Worm (Caenorhabditis elegans) whole organism, L1 larva: ENCODE data around the gene ZK1236.1.
A peak's percentile ranks its signal among the peaks of the same experiment; 100 is the strongest.

ENCODE experiments used
- F16B12.6 ChIP-seq: fragments of 150-350 bp; optimal IDR thresholded peaks from 2 replicates; lab custom pipeline; 2014; ENCODE audit warnings: missing biosample characterization, missing genetic modification characterization
- aha-1 ChIP-seq: fragments of 150-350 bp; optimal IDR thresholded peaks from 2 replicates; lab custom pipeline; 2014; ENCODE audit warnings: missing biosample characterization, missing genetic modification characterization
- aly-2 ChIP-seq: fragments of 150-350 bp; optimal IDR thresholded peaks from 2 replicates; lab custom pipeline; 2014; ENCODE audit warnings: missing biosample characterization, missing genetic modification characterization
- blmp-1 ChIP-seq: fragments of 150-350 bp; optimal IDR thresholded peaks from 2 replicates; lab custom pipeline; 2014; ENCODE audit warnings: missing biosample characterization, missing genetic modification characterization
- ceh-63 ChIP-seq: fragments of 200-800 bp; sonication (Bioruptor generic); optimal IDR thresholded peaks from 2 replicates; lab custom pipeline; 2018; ENCODE audit warnings: mild to moderate bottlenecking, missing genetic modification characterization, missing compliant biosample characterization
- ceh-8 ChIP-seq: fragments of 200-800 bp; sonication (Bioruptor generic); optimal IDR thresholded peaks from 2 replicates; lab custom pipeline; 2018; ENCODE audit warnings: mild to moderate bottlenecking, missing genetic modification characterization, moderate library complexity, missing compliant biosample characterization
- ceh-82 ChIP-seq, 3 experiments: fragments of 150-350 bp in 1 of 3; sonication (generic microtip) in 2 of 3; optimal IDR thresholded peaks; 2 replicates each; lab custom pipeline; 2014 to 2017; ENCODE audit warnings: missing biosample characterization in 3 of 3, missing genetic modification characterization in 3 of 3
- ceh-88 ChIP-seq: fragments of 200-800 bp; sonication (Bioruptor generic); IDR thresholded peaks from 2 replicates; pipeline ENCODE4 v1.3.6; 2022; ENCODE audit warnings: missing genetic modification characterization, missing compliant biosample characterization
- ceh-90 ChIP-seq: sonication (generic microtip); optimal IDR thresholded peaks from 2 replicates; lab custom pipeline; 2016; ENCODE audit warnings: missing genetic modification characterization, missing compliant biosample characterization
- ces-1 ChIP-seq: fragments of 150-350 bp; optimal IDR thresholded peaks from 2 replicates; lab custom pipeline; 2014; ENCODE audit warnings: missing biosample characterization, missing genetic modification reagents, missing genetic modification characterization
- dpl-1 ChIP-seq, 3 experiments: fragments of 150-350 bp in 2 of 3; sonication (generic microtip) in 1 of 3; optimal IDR thresholded peaks; 2 replicates each; lab custom pipeline; 2014 to 2017; ENCODE audit warnings: missing biosample characterization in 3 of 3, missing genetic modification characterization in 3 of 3, missing genetic modification reagents in 3 of 3
- dsc-1 ChIP-seq: sonication (generic microtip); optimal IDR thresholded peaks from 2 replicates; lab custom pipeline; 2016; ENCODE audit warnings: mild to moderate bottlenecking, missing genetic modification characterization, missing compliant biosample characterization
- efl-3 ChIP-seq: fragments of 200-800 bp; sonication (Bioruptor generic); optimal IDR thresholded peaks from 2 replicates; lab custom pipeline; 2018; ENCODE audit warnings: mild to moderate bottlenecking, missing genetic modification characterization, missing compliant biosample characterization
- egl-13 ChIP-seq: sonication (generic microtip); optimal IDR thresholded peaks from 2 replicates; lab custom pipeline; 2016; ENCODE audit warnings: missing genotype, missing genetic modification reagents, missing genetic modification characterization, missing compliant biosample characterization
- elt-2 ChIP-seq: sonication (generic microtip); optimal IDR thresholded peaks from 2 replicates; lab custom pipeline; 2016; ENCODE audit warnings: missing genetic modification characterization, mild to moderate bottlenecking, inconsistent platforms, missing compliant biosample characterization, missing genetic modification reagents
- fkh-8 ChIP-seq: sonication (generic microtip); optimal IDR thresholded peaks from 2 replicates; lab custom pipeline; 2016; ENCODE audit warnings: mild to moderate bottlenecking, missing genetic modification characterization, missing compliant biosample characterization
- fos-1 ChIP-seq: fragments of 150-350 bp; optimal IDR thresholded peaks from 2 replicates; lab custom pipeline; 2014; ENCODE audit warnings: missing biosample characterization, missing genetic modification characterization
- hlh-4 ChIP-seq: sonication (generic microtip); optimal IDR thresholded peaks from 2 replicates; lab custom pipeline; 2016; ENCODE audit warnings: mild to moderate bottlenecking, missing genetic modification characterization, missing compliant biosample characterization
- irx-1 ChIP-seq: sonication (generic microtip); optimal IDR thresholded peaks from 2 replicates; lab custom pipeline; 2016; ENCODE audit warnings: missing genetic modification characterization, missing compliant biosample characterization
- isw-1 ChIP-seq: fragments of 200-800 bp; sonication (Bioruptor generic); IDR thresholded peaks from 2 replicates; pipeline ENCODE4 v1.3.6; 2022; ENCODE audit warnings: missing genetic modification characterization, missing compliant biosample characterization
- jun-1 ChIP-seq: fragments of 150-350 bp; optimal IDR thresholded peaks from 2 replicates; lab custom pipeline; 2014; ENCODE audit warnings: missing biosample characterization, missing genetic modification reagents, missing genetic modification characterization
- lin-13 ChIP-seq: fragments of 150-350 bp; optimal IDR thresholded peaks from 2 replicates; lab custom pipeline; 2014; ENCODE audit warnings: missing biosample characterization, missing genetic modification reagents, missing genetic modification characterization
- lin-14 ChIP-seq: fragments of 200-800 bp; sonication (Bioruptor generic); optimal IDR thresholded peaks from 2 replicates; lab custom pipeline; 2018; ENCODE audit warnings: mild to moderate bottlenecking, missing genetic modification characterization, moderate library complexity, missing compliant biosample characterization
- lin-15B ChIP-seq: fragments of 150-350 bp; sonication (generic microtip); optimal IDR thresholded peaks from 3 replicates; lab custom pipeline; 2014; ENCODE audit warnings: missing biosample characterization, missing genetic modification characterization
- lir-3 ChIP-seq: sonication (generic microtip); optimal IDR thresholded peaks from 2 replicates; lab custom pipeline; 2016; ENCODE audit warnings: mild to moderate bottlenecking, missing genetic modification characterization, moderate library complexity, missing compliant biosample characterization; ENCODE audit not compliant: poor library complexity
- lsy-2 ChIP-seq, 2 experiments: fragments of 150-350 bp; optimal IDR thresholded peaks; 2 replicates each; lab custom pipeline; 2014; ENCODE audit warnings: missing biosample characterization in 2 of 2, missing genetic modification characterization in 2 of 2
- mab-9 ChIP-seq: fragments of 200-800 bp; sonication (Bioruptor generic); IDR thresholded peaks from 2 replicates; pipeline ENCODE4 v1.3.6; 2022; ENCODE audit warnings: missing genetic modification reagents, missing genetic modification characterization, missing compliant biosample characterization
- mef-2 ChIP-seq: fragments of 150-350 bp; optimal IDR thresholded peaks from 2 replicates; lab custom pipeline; 2014; ENCODE audit warnings: missing biosample characterization, missing genetic modification characterization
- nhr-11 ChIP-seq: fragments of 150-350 bp; optimal IDR thresholded peaks from 2 replicates; lab custom pipeline; 2014; ENCODE audit warnings: missing biosample characterization, missing genetic modification characterization
- nhr-19 ChIP-seq: fragments of 200-800 bp; sonication (Bioruptor generic); conservative IDR thresholded peaks from 2 replicates; pipeline ENCODE4 v1.3.6; 2022; ENCODE audit warnings: missing genetic modification characterization, missing compliant biosample characterization
- nhr-20 ChIP-seq: sonication (generic microtip); optimal IDR thresholded peaks from 2 replicates; lab custom pipeline; 2016; ENCODE audit warnings: mild to moderate bottlenecking, missing genetic modification characterization, missing compliant biosample characterization
- nhr-76 ChIP-seq: sonication (generic microtip); optimal IDR thresholded peaks from 2 replicates; lab custom pipeline; 2017; ENCODE audit warnings: missing biosample characterization, missing genetic modification characterization
- nhr-84 ChIP-seq: sonication (generic microtip); optimal IDR thresholded peaks from 2 replicates; lab custom pipeline; 2017; ENCODE audit warnings: missing biosample characterization, missing genetic modification characterization
- nhr-85 ChIP-seq: sonication (generic microtip); peaks from one replicate; lab custom pipeline; 2016; ENCODE audit warnings: missing genetic modification characterization, inconsistent platforms, missing compliant biosample characterization
- nhr-90 ChIP-seq: sonication (generic microtip); optimal IDR thresholded peaks from 2 replicates; lab custom pipeline; 2016; ENCODE audit warnings: mild to moderate bottlenecking, missing genetic modification characterization, missing compliant biosample characterization; ENCODE audit not compliant: poor library complexity
- pag-3 ChIP-seq: sonication (generic microtip); optimal IDR thresholded peaks from 2 replicates; lab custom pipeline; 2017; ENCODE audit warnings: missing genetic modification characterization, mild to moderate bottlenecking, missing compliant biosample characterization, antibody characterized with exemption, borderline replicate concordance; ENCODE audit not compliant: insufficient read depth
- pax-3 ChIP-seq: fragments of 200-800 bp; sonication (Bioruptor generic); optimal IDR thresholded peaks from 2 replicates; lab custom pipeline; 2018; ENCODE audit warnings: mild to moderate bottlenecking, missing genetic modification characterization, moderate library complexity, missing compliant biosample characterization
- pqm-1 ChIP-seq: sonication (generic microtip); optimal IDR thresholded peaks from 3 replicates; lab custom pipeline; 2017; ENCODE audit warnings: missing biosample characterization, missing genetic modification characterization
- rnt-1 ChIP-seq: sonication (generic microtip); optimal IDR thresholded peaks from 2 replicates; lab custom pipeline; 2016; ENCODE audit warnings: mild to moderate bottlenecking, missing genetic modification characterization, moderate library complexity, missing compliant biosample characterization
- skn-1 ChIP-seq: fragments of 150-350 bp; optimal IDR thresholded peaks from 2 replicates; lab custom pipeline; 2014; ENCODE audit warnings: missing biosample characterization, missing genetic modification characterization
- snpc-4 ChIP-seq: fragments of 150-350 bp; optimal IDR thresholded peaks from 2 replicates; lab custom pipeline; 2014; ENCODE audit warnings: missing biosample characterization, missing genetic modification characterization
- snu-23 ChIP-seq: sonication (generic microtip); optimal IDR thresholded peaks from 2 replicates; lab custom pipeline; 2016; ENCODE audit warnings: missing genetic modification characterization, missing compliant biosample characterization
- sox-4 ChIP-seq: sonication (generic microtip); optimal IDR thresholded peaks from 2 replicates; lab custom pipeline; 2016; ENCODE audit warnings: missing genetic modification characterization, missing compliant biosample characterization
- sptf-1 ChIP-seq: fragments of 150-350 bp; optimal IDR thresholded peaks from 2 replicates; lab custom pipeline; 2014; ENCODE audit warnings: missing biosample characterization, missing genetic modification characterization
- sup-37 ChIP-seq: fragments of 200-800 bp; sonication (Bioruptor generic); optimal IDR thresholded peaks from 2 replicates; lab custom pipeline; 2018; ENCODE audit warnings: mild to moderate bottlenecking, missing genetic modification characterization, missing compliant biosample characterization
- swsn-7 ChIP-seq: sonication (generic microtip); optimal IDR thresholded peaks from 2 replicates; lab custom pipeline; 2016; ENCODE audit warnings: missing genetic modification characterization, missing compliant biosample characterization
- unc-30 ChIP-seq: sonication (generic microtip); optimal IDR thresholded peaks from 2 replicates; lab custom pipeline; 2017; ENCODE audit warnings: missing biosample characterization, missing genetic modification characterization
- unc-62 ChIP-seq: fragments of 150-350 bp; optimal IDR thresholded peaks from 2 replicates; lab custom pipeline; 2014; ENCODE audit warnings: missing biosample characterization, missing genetic modification reagents, missing genetic modification characterization
- unc-86 ChIP-seq: sonication (generic microtip); optimal IDR thresholded peaks from 2 replicates; lab custom pipeline; 2016; ENCODE audit warnings: missing genetic modification characterization, missing compliant biosample characterization
- vab-15 ChIP-seq: sonication (generic microtip); optimal IDR thresholded peaks from 2 replicates; lab custom pipeline; 2017; ENCODE audit warnings: missing genotype, mild to moderate bottlenecking, missing genetic modification characterization, missing compliant biosample characterization
- ztf-4 ChIP-seq: fragments of 150-350 bp; optimal IDR thresholded peaks from 2 replicates; lab custom pipeline; 2014; ENCODE audit warnings: missing biosample characterization, missing genetic modification characterization

ZK1236.1 gene

DNA sequence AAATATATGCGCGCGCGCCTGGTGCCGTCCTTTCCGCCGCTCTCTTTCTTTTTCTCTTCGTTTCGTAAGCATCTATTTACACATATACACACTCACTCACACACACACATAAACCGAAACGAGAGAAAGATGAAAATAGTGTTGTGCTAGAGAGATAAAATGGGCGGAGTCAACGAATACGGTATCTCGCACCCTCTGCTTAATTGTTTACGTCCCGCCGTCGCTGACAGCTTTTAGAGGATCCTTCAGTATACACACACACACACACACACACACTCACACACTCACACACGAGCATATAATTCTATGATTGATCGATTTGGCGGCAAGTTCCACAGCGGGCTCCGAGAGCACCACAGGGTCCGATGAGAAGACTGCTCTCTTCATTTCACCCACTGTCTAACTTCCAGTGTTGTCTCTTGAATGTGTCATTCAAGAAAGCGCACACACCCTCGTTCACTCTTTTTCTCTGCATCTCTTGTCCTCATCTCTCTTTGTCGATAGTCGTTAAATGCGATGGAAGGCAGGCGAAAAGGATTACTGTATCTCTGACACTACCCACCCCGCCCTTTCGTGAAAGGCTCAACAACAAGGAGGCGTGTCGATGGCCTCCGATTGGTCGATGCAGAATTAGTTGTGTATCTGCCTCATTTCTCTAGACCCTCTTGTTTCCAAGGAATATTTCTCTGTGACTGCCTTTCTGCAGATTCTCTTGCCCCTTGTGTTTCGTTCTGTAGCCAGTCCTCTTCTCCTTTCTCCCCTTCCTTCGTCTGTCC, 11.7 kb upstream of the ZK1236.1 start:
- TF ChIP-seq skn-1 (peak; percentile 83), nhr-84 (no peak), lin-13 (GFP tag; lab: Kevin White, UChicago) (peak; percentile 92), unc-86 (tag; lab: Kevin White, UChicago) (peak; percentile 96), isw-1 (GFP tag; lab: Robert Waterston, UW) (peak; percentile 86), nhr-20 (tag; lab: Kevin White, UChicago) (peak; percentile 95), nhr-76 (peak; percentile 28), nhr-90 (tag; lab: Kevin White, UChicago) (peak; percentile 87), snu-23 (GFP tag; lab: Kevin White, UChicago) (peak; percentile 97), ceh-8 (GFP tag; lab: Kevin White, UChicago) (peak; percentile 90), ces-1 (GFP tag; lab: Kevin White, UChicago) (no peak), efl-3 (no peak), snpc-4 (peak; percentile 64), mab-9 (GFP tag; lab: Robert Waterston, UW) (no peak; the same call in none of the 2 replicates), jun-1 (tag; lab: Kevin White, UChicago) (peak; percentile 87), ztf-4 (tag; lab: Kevin White, UChicago) (peak; percentile 97), hlh-4 (tag; lab: Kevin White, UChicago) (no peak), pax-3 (tag; lab: Kevin White, UChicago) (peak; percentile 81), sox-4 (peak; percentile 37), blmp-1 (peak; percentile 85), aly-2 (tag; lab: Kevin White, UChicago) (no peak), elt-2 (tag; lab: Kevin White, UChicago) (peak; percentile 81), ceh-63 (GFP tag; lab: Kevin White, UChicago) (peak; percentile 49), unc-62 (no peak), swsn-7 (tag; lab: Kevin White, UChicago) (peak; percentile 96), sup-37 (peak; percentile 80), mef-2 (tag; lab: Kevin White, UChicago) (peak; percentile 40), lin-14 (GFP tag; lab: Kevin White, UChicago) (peak; percentile 98), lir-3 (peak; percentile 75), vab-15 (peak; percentile 51), nhr-85 (tag; lab: Kevin White, UChicago) (peak; percentile 95), lsy-2 (tag; optimal IDR thresholded peaks at IDR 0.05; lab: Kevin White, UChicago) (peak; percentile 98 to 99), rnt-1 (peak; percentile 84), dpl-1 (GFP tag; optimal IDR thresholded peaks at IDR 0.05; lab: Kevin White, UChicago) (peak; percentile 66 to 73 (median 66)), irx-1 (tag; lab: Kevin White, UChicago) (peak; percentile 93), ceh-90 (tag; lab: Kevin White, UChicago) (peak; percentile 6), fos-1 (tag; lab: Kevin White, UChicago) (peak; percentile 89), unc-30 (tag; lab: Kevin White, UChicago) (no peak), egl-13 (tag; lab: Kevin White, UChicago) (peak; percentile 92), dsc-1 (tag; lab: Kevin White, UChicago) (peak; percentile 91), nhr-11 (tag; lab: Kevin White, UChicago) (peak; percentile 82), pqm-1 (tag; lab: Kevin White, UChicago) (no peak), sptf-1 (tag; lab: Kevin White, UChicago) (no peak), pag-3 (tag; lab: Kevin White, UChicago) (no peak), F16B12.6 (tag; lab: Kevin White, UChicago) (no peak), nhr-19 (GFP tag; lab: Robert Waterston, UW) (peak; percentile 91), fkh-8 (tag; lab: Kevin White, UChicago) (peak; percentile 92), aha-1 (tag; lab: Kevin White, UChicago) (peak; percentile 75), ceh-88 (GFP tag; lab: Robert Waterston, UW) (peak; percentile 65), lin-15B (peak; percentile 65), ceh-82 (tag; optimal IDR thresholded peaks at IDR 0.05; lab: Kevin White, UChicago) (peak; percentile 72 to 83 (median 79))
